Worm (Caenorhabditis elegans) whole organism, young adult: ENCODE data around the gene cest-13.

Experiments
- B0261.1 ChIP-seq: sonication (generic microtip); optimal IDR thresholded peaks from 2 replicates; lab custom pipeline; 2016; ENCODE audit warnings: mild to moderate bottlenecking, missing genetic modification characterization, moderate library complexity, missing compliant biosample characterization
- C06A6.2 ChIP-seq: fragments of 200-800 bp; sonication (Bioruptor generic); conservative IDR thresholded peaks from 2 replicates; pipeline ENCODE4 v1.3.6; 2022; ENCODE audit warnings: missing genetic modification characterization, missing compliant biosample characterization
- C17E4.6 ChIP-seq: fragments of 200-800 bp; sonication (Bioruptor generic); IDR thresholded peaks from 2 replicates; pipeline ENCODE4 v1.3.6; 2022; ENCODE audit warnings: missing genetic modification reagents, missing genetic modification characterization, missing compliant biosample characterization
- F10E7.11 ChIP-seq: sonication (generic microtip); optimal IDR thresholded peaks from 2 replicates; lab custom pipeline; 2017; ENCODE audit warnings: mild to moderate bottlenecking, missing genetic modification characterization, moderate library complexity, missing compliant biosample characterization
- F33H1.4 ChIP-seq: fragments of 200-800 bp; sonication (Bioruptor generic); IDR thresholded peaks from 2 replicates; pipeline ENCODE4 v1.3.6; 2022; ENCODE audit warnings: missing genetic modification reagents, missing genetic modification characterization, missing compliant biosample characterization
- F37B4.10 ChIP-seq: fragments of 200-800 bp; sonication (Bioruptor generic); IDR thresholded peaks from 2 replicates; pipeline ENCODE4 v1.3.6; 2022; ENCODE audit warnings: missing genetic modification characterization, missing compliant biosample characterization
- K12H6.12 ChIP-seq: fragments of 200-800 bp; sonication (Bioruptor generic); optimal IDR thresholded peaks from 2 replicates; lab custom pipeline; 2018; ENCODE audit warnings: mild to moderate bottlenecking, missing genetic modification characterization, missing compliant biosample characterization
- Y67H2A.10 ChIP-seq: fragments of 200-800 bp; sonication (Bioruptor generic); conservative IDR thresholded peaks from 2 replicates; pipeline ENCODE4 v1.3.6; 2022; ENCODE audit warnings: missing genetic modification reagents, missing genetic modification characterization, missing compliant biosample characterization
- atf-7 ChIP-seq: sonication (generic microtip); optimal IDR thresholded peaks from 2 replicates; lab custom pipeline; 2017; ENCODE audit warnings: mild to moderate bottlenecking, missing genetic modification characterization, missing compliant biosample characterization
- attf-3 ChIP-seq: fragments of 200-800 bp; sonication (Bioruptor generic); conservative IDR thresholded peaks from 2 replicates; pipeline ENCODE4 v1.3.6; 2022; ENCODE audit warnings: missing genetic modification reagents, missing genetic modification characterization, missing compliant biosample characterization
- attf-5 ChIP-seq: fragments of 200-800 bp; sonication (Bioruptor generic); optimal IDR thresholded peaks from 2 replicates; lab custom pipeline; 2018; ENCODE audit warnings: mild to moderate bottlenecking, missing genetic modification characterization, missing compliant biosample characterization
- attf-6 ChIP-seq: fragments of 200-800 bp; sonication (Bioruptor generic); IDR thresholded peaks from 2 replicates; pipeline ENCODE4 v1.3.6; 2022; ENCODE audit warnings: missing genetic modification reagents, missing genetic modification characterization, missing compliant biosample characterization
- ccch-3 ChIP-seq: fragments of 200-800 bp; sonication (Bioruptor generic); optimal IDR thresholded peaks from 2 replicates; lab custom pipeline; 2018; ENCODE audit warnings: mild to moderate bottlenecking, missing genetic modification characterization, missing compliant biosample characterization
- cebp-1 ChIP-seq, 2 experiments: fragments of 200-800 bp in 1 of 2; sonication (Bioruptor generic) in 1 of 2; sonication (generic microtip) in 1 of 2; IDR thresholded peaks in 1 of 2; optimal IDR thresholded peaks in 1 of 2; 2 replicates each; pipeline versions ENCODE4 v1.3.6 to Lab custom; 2017 to 2022; ENCODE audit warnings: missing compliant biosample characterization in 2 of 2, missing genetic modification characterization in 2 of 2, mild to moderate bottlenecking in 1 of 2, missing genetic modification reagents in 1 of 2, moderate library complexity in 1 of 2
- ceh-40 ChIP-seq: fragments of 200-800 bp; sonication (Bioruptor generic); IDR thresholded peaks from 2 replicates; pipeline ENCODE4 v1.3.6; 2022; ENCODE audit warnings: missing genetic modification characterization, missing compliant biosample characterization
- dox-1 ChIP-seq: fragments of 200-800 bp; sonication (Bioruptor generic); IDR thresholded peaks from 2 replicates; pipeline ENCODE4 v1.3.6; 2022; ENCODE audit warnings: missing genetic modification reagents, missing genetic modification characterization, missing compliant biosample characterization
- fkh-3 ChIP-seq: sonication (generic microtip); optimal IDR thresholded peaks from 2 replicates; lab custom pipeline; 2016; ENCODE audit warnings: mild to moderate bottlenecking, missing genetic modification characterization, missing compliant biosample characterization
- hlh-26 ChIP-seq: fragments of 200-800 bp; sonication (Bioruptor generic); conservative IDR thresholded peaks from 2 replicates; pipeline ENCODE4 v1.3.6; 2022; ENCODE audit warnings: missing genetic modification reagents, missing genetic modification characterization, missing compliant biosample characterization
- hmg-1.2 ChIP-seq: fragments of 200-800 bp; sonication (Bioruptor generic); IDR thresholded peaks from 2 replicates; pipeline ENCODE4 v1.3.6; 2022; ENCODE audit warnings: missing genetic modification reagents, missing genetic modification characterization, missing compliant biosample characterization
- hsf-1 ChIP-seq: fragments of 200-800 bp; sonication (Bioruptor generic); IDR thresholded peaks from 2 replicates; pipeline ENCODE4 v1.3.6; 2022; ENCODE audit warnings: missing genetic modification reagents, missing genetic modification characterization, missing compliant biosample characterization
- lin-40 ChIP-seq: sonication (generic microtip); optimal IDR thresholded peaks from 2 replicates; lab custom pipeline; 2016; ENCODE audit warnings: missing genetic modification characterization, mild to moderate bottlenecking, missing compliant biosample characterization, missing genotype, missing genetic modification reagents
- madf-10 ChIP-seq: sonication (generic microtip); optimal IDR thresholded peaks from 2 replicates; lab custom pipeline; 2016; ENCODE audit warnings: mild to moderate bottlenecking, missing genetic modification characterization, missing compliant biosample characterization
- madf-3 ChIP-seq: fragments of 200-800 bp; sonication (Bioruptor generic); IDR thresholded peaks from 2 replicates; pipeline ENCODE4 v1.3.6; 2022; ENCODE audit warnings: missing genetic modification reagents, missing genetic modification characterization, missing compliant biosample characterization
- mcd-1 ChIP-seq: fragments of 200-800 bp; sonication (Bioruptor generic); IDR thresholded peaks from 2 replicates; pipeline ENCODE4 v1.3.6; 2022; ENCODE audit warnings: missing genetic modification reagents, missing genetic modification characterization, missing compliant biosample characterization
- mes-4 ChIP-seq: sonication (generic microtip); optimal IDR thresholded peaks from 2 replicates; lab custom pipeline; 2016; ENCODE audit warnings: missing genotype, missing genetic modification characterization, missing compliant biosample characterization
- nhr-80 ChIP-seq: sonication (generic microtip); optimal IDR thresholded peaks from 2 replicates; lab custom pipeline; 2016; ENCODE audit warnings: missing genetic modification characterization, missing compliant biosample characterization
- pbrm-1 ChIP-seq: fragments of 200-800 bp; sonication (Bioruptor generic); IDR thresholded peaks from 2 replicates; pipeline ENCODE4 v1.3.6; 2022; ENCODE audit warnings: missing genetic modification reagents, missing genetic modification characterization, missing compliant biosample characterization
- rcor-1 ChIP-seq: fragments of 200-800 bp; sonication (Bioruptor generic); IDR thresholded peaks from 2 replicates; pipeline ENCODE4 v1.3.6; 2022; ENCODE audit warnings: missing genetic modification reagents, missing genetic modification characterization, missing compliant biosample characterization
- rec-8 ChIP-seq, 2 experiments: sonication (generic microtip); optimal IDR thresholded peaks; 2 replicates each; lab custom pipeline; 2016; ENCODE audit warnings: mild to moderate bottlenecking in 2 of 2, missing genetic modification characterization in 2 of 2, missing genetic modification reagents in 2 of 2, missing genotype in 2 of 2, missing biosample characterization in 1 of 2, missing compliant biosample characterization in 1 of 2, moderate library complexity in 1 of 2
- snpc-1.1 ChIP-seq: sonication (generic microtip); optimal IDR thresholded peaks from 2 replicates; lab custom pipeline; 2017; ENCODE audit warnings: missing genetic modification characterization, mild to moderate bottlenecking, missing compliant biosample characterization, antibody characterized with exemption, moderate library complexity, missing genotype, missing genetic modification reagents; ENCODE audit not compliant: insufficient read depth
- snpc-1.3 ChIP-seq: sonication (generic microtip); optimal IDR thresholded peaks from 2 replicates; lab custom pipeline; 2017; ENCODE audit warnings: missing genetic modification characterization, mild to moderate bottlenecking, missing compliant biosample characterization, antibody characterized with exemption, moderate library complexity, missing genotype, missing genetic modification reagents; ENCODE audit not compliant: insufficient read depth
- snpc-4 ChIP-seq, 5 experiments: fragments of 150-350 bp in 1 of 5; sonication (generic microtip) in 4 of 5; optimal IDR thresholded peaks; 2 replicates each; lab custom pipeline; 2014 to 2018; ENCODE audit warnings: missing genetic modification characterization in 5 of 5, missing biosample characterization in 3 of 5, antibody characterized with exemption in 2 of 5, mild to moderate bottlenecking in 2 of 5, missing compliant biosample characterization in 2 of 5, missing genotype in 2 of 5, moderate library complexity in 2 of 5, missing genetic modification reagents in 1 of 5
- sptf-2 ChIP-seq: fragments of 200-800 bp; sonication (Bioruptor generic); optimal IDR thresholded peaks from 2 replicates; lab custom pipeline; 2018; ENCODE audit warnings: mild to moderate bottlenecking, missing genetic modification characterization, missing compliant biosample characterization
- ztf-18 ChIP-seq: sonication (generic microtip); optimal IDR thresholded peaks from 2 replicates; lab custom pipeline; 2016; ENCODE audit warnings: missing genotype, mild to moderate bottlenecking, missing genetic modification characterization, missing compliant biosample characterization

The cest-13 gene

DNA sequence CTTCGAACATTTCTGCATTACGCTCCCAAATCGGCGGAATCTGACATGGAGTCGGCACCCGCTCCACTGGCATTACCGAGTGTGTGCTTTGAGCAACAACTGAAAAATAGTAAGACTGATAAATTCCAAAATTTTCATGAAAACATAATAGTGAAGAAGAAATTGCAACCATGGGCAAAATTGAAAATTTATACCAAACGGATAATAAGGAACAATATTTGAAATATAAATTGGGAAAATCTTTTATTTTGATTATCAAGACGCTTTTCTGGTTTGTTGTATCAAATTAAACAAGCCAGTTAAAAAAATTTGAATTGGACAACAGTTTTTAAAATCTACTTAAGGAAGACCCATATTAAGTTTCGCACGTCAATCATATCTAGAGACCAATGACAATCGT is 33.5 kb downstream of the cest-13 start, which contains the start of gene ZK1086.2:
Gene ZK1086.2, minus strand, starts transcription at position 101 of the 400 bp plus-strand sequence.
- TF ChIP-seq C17E4.6 (GFP tag; lab: Robert Waterston, UW) (no peak), lin-40 (tag; lab: Kevin White, UChicago) (no peak), B0261.1 (tag; lab: Kevin White, UChicago) (no peak), C06A6.2 (GFP tag; lab: Robert Waterston, UW) (no peak), pbrm-1 (no peak), attf-3 (no peak), F37B4.10 (GFP tag; lab: Robert Waterston, UW) (no peak), ccch-3 (no peak), rec-8 (tag; optimal IDR thresholded peaks at IDR 0.05; lab: Kevin White, UChicago) (no peak), snpc-1.3 (tag; lab: Kevin White, UChicago) (no peak), Y67H2A.10 (GFP tag; lab: Robert Waterston, UW) (no peak), ztf-18 (tag; lab: Kevin White, UChicago) (no peak), madf-10 (no peak), snpc-1.1 (tag; lab: Kevin White, UChicago) (no peak), atf-7 (no peak), K12H6.12 (tag; lab: Kevin White, UChicago) (no peak), hmg-1.2 (GFP tag; lab: Robert Waterston, UW) (no peak), snpc-4 (GFP tag; optimal IDR thresholded peaks at IDR 0.05; lab: Kevin White, UChicago) (no peak), snpc-4 (tag; optimal IDR thresholded peaks at IDR 0.05; lab: Kevin White, UChicago) (no peak), sptf-2 (no peak)

DNA sequence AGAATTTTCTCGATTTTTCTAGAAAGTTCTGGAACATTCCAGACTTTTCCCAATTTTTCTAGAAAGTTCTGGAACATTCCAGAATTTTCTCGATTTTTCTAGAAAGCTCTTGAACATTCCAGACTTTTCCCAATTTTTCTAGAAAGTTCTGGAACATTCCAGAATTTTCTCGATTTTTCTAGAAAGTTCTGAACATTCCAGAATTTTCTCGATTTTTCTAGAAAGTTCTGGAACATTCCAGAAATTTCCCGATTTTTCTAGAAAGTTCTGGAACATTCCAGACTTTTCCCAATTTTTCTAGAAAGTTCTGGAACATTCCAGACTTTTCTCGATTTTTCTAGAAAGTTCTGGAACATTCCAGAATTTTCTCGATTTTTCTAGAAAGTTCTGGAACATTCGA is 35.3 kb downstream of the cest-13 start:
- peak; percentile 69; the same call in 1 of the 2 replicates for TF ChIP-seq madf-3 (GFP tag; lab: Robert Waterston, UW)
- TF ChIP-seq rcor-1 = peak; percentile 45; the same call in 1 of the 2 replicates
- TF ChIP-seq dox-1 (GFP tag; lab: Robert Waterston, UW) = peak; percentile 61
- TF ChIP-seq hsf-1 = peak; percentile 98
- peak; percentile 69; the same call in 1 of the 2 replicates for TF ChIP-seq attf-6 (GFP tag; lab: Robert Waterston, UW)
- TF ChIP-seq ceh-40 = 0 out of 2 replicates have a peak, but pooled peaks have one; percentile 30

DNA sequence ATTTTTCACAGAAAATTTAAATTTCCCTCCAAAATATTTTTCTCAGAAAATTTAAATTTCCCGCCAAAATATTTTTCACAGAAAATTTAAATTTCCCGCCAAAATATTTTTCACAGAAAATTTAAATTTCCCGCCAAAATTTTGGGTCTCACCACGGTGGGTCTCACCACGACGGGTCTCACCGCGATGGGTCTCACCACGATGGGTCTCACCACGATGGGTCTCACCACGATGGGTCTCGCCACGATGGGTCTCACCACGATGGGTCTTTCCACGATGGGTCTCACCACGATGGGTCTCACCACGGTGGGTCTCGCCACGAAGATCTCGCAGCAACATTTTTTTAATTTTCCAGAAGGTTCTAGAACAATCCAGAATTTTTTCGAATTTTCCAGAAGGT is 35.8 kb downstream of the cest-13 start:
- TF ChIP-seq F33H1.4 (GFP tag; lab: Robert Waterston, UW) (peak; percentile 54), hsf-1 (peak; percentile 48; the same call in 1 of the 2 replicates)
- TF ChIP-seq, all 124 proteins: peak for 2; not testable (repeated sequence) for 122

DNA sequence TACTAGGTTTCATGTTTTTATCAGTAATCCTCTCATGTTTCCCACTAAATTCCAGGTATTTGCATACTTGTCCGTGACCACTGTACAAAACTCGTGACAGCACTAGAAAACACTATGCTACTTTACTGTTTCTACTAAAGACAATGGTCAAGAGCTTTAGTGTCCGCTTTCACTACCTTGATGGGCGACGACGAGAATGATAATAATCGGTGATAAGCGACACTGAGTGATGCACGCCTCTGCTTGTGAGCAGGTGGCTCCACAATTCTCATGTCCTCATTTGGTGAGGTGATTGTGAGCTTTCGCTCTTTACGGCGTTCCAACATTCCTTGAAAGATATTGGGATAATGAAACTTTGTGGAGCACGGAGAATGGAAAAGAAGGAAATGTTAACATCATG is 43.2 kb downstream of the cest-13 start:
- TF ChIP-seq F10E7.11 = no peak
- peak; percentile 63 for TF ChIP-seq nhr-80 (tag; lab: Kevin White, UChicago)
- TF ChIP-seq hlh-26 (GFP tag; lab: Robert Waterston, UW) = no peak
- TF ChIP-seq mcd-1 (GFP tag; lab: Robert Waterston, UW) = no peak
- TF ChIP-seq fkh-3 (tag; lab: Kevin White, UChicago) = no peak
- no peak for TF ChIP-seq mes-4
- TF ChIP-seq attf-5 (GFP tag; lab: Kevin White, UChicago) = no peak
- no peak for TF ChIP-seq cebp-1 (GFP tag; IDR thresholded peaks at IDR 0.05; lab: Robert Waterston, UW)
- peak; percentile 5 for TF ChIP-seq cebp-1 (tag; optimal IDR thresholded peaks at IDR 0.05; lab: Kevin White, UChicago)
